Worm (Caenorhabditis elegans): ENCODE data around the gene ttr-22.

DNA sequence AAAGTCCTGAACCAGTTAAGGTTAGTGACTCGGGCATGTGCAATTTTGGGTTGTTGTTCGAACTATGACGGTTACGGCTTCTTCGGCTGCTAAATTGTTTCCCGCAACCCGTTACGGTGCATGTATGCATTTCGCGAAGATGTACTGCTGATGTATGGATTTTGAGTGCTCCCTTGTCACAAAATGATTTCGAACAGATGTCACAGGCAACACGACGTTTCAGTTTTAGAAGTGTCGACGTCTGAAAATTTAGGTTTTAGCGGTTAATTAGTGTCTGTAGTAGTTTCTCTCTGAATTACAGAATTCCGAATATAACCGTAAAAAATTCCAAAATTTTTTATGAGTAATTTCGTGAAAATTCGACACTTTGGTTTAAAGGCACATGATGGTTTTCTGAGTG, 34.5 kb downstream of the ttr-22 start:
- TF ChIP-seq unc-62 (GFP tag; optimal IDR thresholded peaks at IDR 0.05): no peak
- no peak for TF ChIP-seq pha-4 (tag; optimal IDR thresholded peaks at IDR 0.05)

All from whole organism, L3 larva.